Worm (Caenorhabditis elegans): ENCODE data around the gene dnj-23.

The dnj-23 gene

DNA sequence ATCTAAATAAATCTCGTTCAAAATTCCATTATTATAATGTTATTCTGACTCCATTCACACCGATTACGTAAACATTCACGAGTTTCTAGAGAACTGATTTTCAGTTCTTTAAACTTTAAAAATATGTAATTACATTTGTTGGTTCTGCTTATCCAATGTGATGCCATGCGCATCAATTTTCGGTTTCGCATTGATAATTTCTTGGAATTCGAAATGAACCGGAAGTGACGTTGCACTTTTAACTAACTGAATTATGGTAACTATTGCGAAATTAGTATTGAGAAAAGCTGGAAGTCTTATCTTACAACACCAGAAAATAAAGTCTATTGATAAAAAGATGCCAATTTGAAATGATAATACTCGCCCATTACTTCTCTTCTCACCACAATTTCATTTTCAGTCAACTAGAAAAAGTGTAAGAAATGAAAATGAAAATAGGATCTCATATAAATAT lies 9.4 kb upstream of the dnj-23 start (continued):
- TF ChIP-seq daf-16 (GFP tag; optimal IDR thresholded peaks at IDR 0.05) (no peak), daf-16 (tag; optimal IDR thresholded peaks at IDR 0.05) (peak; percentile 60), T20F7.1 (GFP tag; optimal IDR thresholded peaks at IDR 0.05) (peak; percentile 5), nhr-6 (tag; optimal IDR thresholded peaks at IDR 0.05) (no peak), nhr-10 (tag; optimal IDR thresholded peaks at IDR 0.05) (no peak), arid-1 (GFP tag; conservative IDR thresholded peaks at IDR 0.05) (no peak), unc-62 (GFP tag; optimal IDR thresholded peaks at IDR 0.05 in 1 of 2) (peak in 1 of 2 experiments; percentile 34), unc-62 (tag; optimal IDR thresholded peaks at IDR 0.05) (no peak), mxl-2 (GFP tag; conservative IDR thresholded peaks at IDR 0.05) (no peak), F10B5.3 (tag; optimal IDR thresholded peaks at IDR 0.05) (no peak), lin-13 (GFP tag; optimal IDR thresholded peaks at IDR 0.05) (no peak), zag-1 (tag; optimal IDR thresholded peaks at IDR 0.05) (no peak), php-3 (GFP tag; IDR thresholded peaks at IDR 0.05) (no peak), ces-1 (GFP tag; optimal IDR thresholded peaks at IDR 0.05) (peak; percentile 52), fos-1 (tag; optimal IDR thresholded peaks at IDR 0.05) (no peak), aha-1 (tag) (peak; percentile 69), zip-11 (GFP tag; IDR thresholded peaks at IDR 0.05) (no peak), nhr-237 (tag; optimal IDR thresholded peaks at IDR 0.05) (no peak), Y75B8A.6 (GFP tag; IDR thresholded peaks at IDR 0.05) (no peak), cey-2 (tag; optimal IDR thresholded peaks at IDR 0.05; ENCODE audit: borderline replicate concordance, insufficient read depth) (no peak), nhr-48 (tag; optimal IDR thresholded peaks at IDR 0.05) (peak; percentile 58), ceh-62 (tag; optimal IDR thresholded peaks at IDR 0.05) (no peak), snpc-1.2 (GFP tag; IDR thresholded peaks at IDR 0.05) (no peak), lim-7 (GFP tag; IDR thresholded peaks at IDR 0.05) (no peak), rbr-2 (tag; optimal IDR thresholded peaks at IDR 0.05) (no peak), lin-29 (GFP tag; IDR thresholded peaks at IDR 0.05) (no peak), skn-1 (tag; optimal IDR thresholded peaks at IDR 0.05) (no peak), ceh-82 (tag; optimal IDR thresholded peaks at IDR 0.05) (no peak), lsy-2 (tag; optimal IDR thresholded peaks at IDR 0.05) (peak in 1 of 2 experiments; percentile 46), mdt-29 (GFP tag; IDR thresholded peaks at IDR 0.05) (no peak), R02D3.7 (tag; optimal IDR thresholded peaks at IDR 0.05) (no peak), nhr-11 (tag; optimal IDR thresholded peaks at IDR 0.05) (peak; percentile 8), D1046.2 (GFP tag; IDR thresholded peaks at IDR 0.05) (no peak), nhr-102 (tag; optimal IDR thresholded peaks at IDR 0.05) (no peak), spr-3 (GFP tag; optimal IDR thresholded peaks at IDR 0.05) (no peak)

DNA sequence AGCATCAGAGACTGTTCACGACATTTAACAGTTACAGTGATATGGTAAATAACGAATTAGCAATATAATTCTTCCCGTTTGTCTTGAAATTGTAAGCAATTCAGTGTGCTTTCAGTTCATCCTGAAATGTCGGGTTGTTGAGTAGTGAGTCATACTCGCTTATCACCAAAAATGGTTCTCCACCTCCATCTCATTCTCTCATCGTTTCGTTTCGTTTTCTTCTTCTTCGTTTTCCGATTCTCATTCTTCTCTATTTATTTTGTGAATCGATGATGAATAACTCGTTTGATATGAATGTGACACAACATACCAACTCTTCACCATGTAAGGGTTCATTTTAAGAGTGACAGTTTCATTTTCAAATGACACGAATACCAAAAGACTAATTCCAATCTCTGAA lies 8.0 kb upstream of the dnj-23 start:
- peak; percentile 27 for TF ChIP-seq mxl-3 (GFP tag; optimal IDR thresholded peaks at IDR 0.05)
- TF ChIP-seq lin-13 (GFP tag; optimal IDR thresholded peaks at IDR 0.05) = no peak
- TF ChIP-seq snpc-1.2 (GFP tag; IDR thresholded peaks at IDR 0.05) = no peak
- TF ChIP-seq ama-1 (optimal IDR thresholded peaks at IDR 0.05) = no peak
- no peak for TF ChIP-seq D1046.2 (GFP tag; IDR thresholded peaks at IDR 0.05)
- TF ChIP-seq nhr-42 (GFP tag; IDR thresholded peaks at IDR 0.05) = no peak
- TF ChIP-seq aly-2 (tag; optimal IDR thresholded peaks at IDR 0.05) = no peak
- TF ChIP-seq hmg-1.1 (GFP tag; IDR thresholded peaks at IDR 0.05) = no peak
- no peak for TF ChIP-seq lim-7 (GFP tag; IDR thresholded peaks at IDR 0.05)
- no peak for TF ChIP-seq egl-27 (tag; optimal IDR thresholded peaks at IDR 0.05)
- TF ChIP-seq Y105C5A.15 (GFP tag; IDR thresholded peaks at IDR 0.05) = no peak
- no peak for TF ChIP-seq dpl-1 (GFP tag; optimal IDR thresholded peaks at IDR 0.05)
- no peak for TF ChIP-seq fkh-10 (GFP tag; optimal IDR thresholded peaks at IDR 0.05)
- no peak for TF ChIP-seq Y75B8A.6 (GFP tag; IDR thresholded peaks at IDR 0.05)
- no peak for TF ChIP-seq skn-1 (tag; optimal IDR thresholded peaks at IDR 0.05)
- no peak for TF ChIP-seq ceh-20 (GFP tag; IDR thresholded peaks at IDR 0.05)
- no peak for TF ChIP-seq ZK337.2 (GFP tag; IDR thresholded peaks at IDR 0.05)
- no peak for TF ChIP-seq daf-16 (GFP tag; optimal IDR thresholded peaks at IDR 0.05)
- TF ChIP-seq daf-16 (tag; optimal IDR thresholded peaks at IDR 0.05) = peak; percentile 41
- TF ChIP-seq ceh-44 (GFP tag; IDR thresholded peaks at IDR 0.05) = no peak
- no peak for TF ChIP-seq F37D6.2 (tag; optimal IDR thresholded peaks at IDR 0.05)
- no peak for TF ChIP-seq ztf-11 (tag; optimal IDR thresholded peaks at IDR 0.05)
- TF ChIP-seq nhr-6 (tag; optimal IDR thresholded peaks at IDR 0.05) = peak; percentile 66
- no peak for TF ChIP-seq mxl-2 (GFP tag; conservative IDR thresholded peaks at IDR 0.05)
- TF ChIP-seq spr-3 (GFP tag; optimal IDR thresholded peaks at IDR 0.05) = no peak
- TF ChIP-seq zfp-2 (tag; optimal IDR thresholded peaks at IDR 0.05) = no peak
- no peak for TF ChIP-seq daf-8 (GFP tag; IDR thresholded peaks at IDR 0.05)
- TF ChIP-seq lin-15B (tag; optimal IDR thresholded peaks at IDR 0.05) = no peak
- no peak for TF ChIP-seq tag-97 (GFP tag; IDR thresholded peaks at IDR 0.05)
